Fruit fly (Drosophila melanogaster) whole organism, embryonic: ENCODE measurements around the gene sima.

ENCODE experiments used
- ATbp ChIP-seq: fragments of 200-800 bp; sonication (Bioruptor generic); optimal IDR thresholded peaks from 2 replicates; lab custom pipeline; 2017; ENCODE audit warnings: missing biosample characterization, mild to moderate bottlenecking, missing genetic modification characterization, missing genetic modification reagents
- Aef1 ChIP-seq: fragments of 200-800 bp; sonication (Bioruptor generic); IDR thresholded peaks from 3 replicates; pipeline ENCODE4 v1.3.6; 2022; ENCODE audit warnings: missing biosample characterization, missing genetic modification characterization
- BtbVII ChIP-seq: fragments of 200-800 bp; sonication (Bioruptor generic); optimal IDR thresholded peaks from 3 replicates; lab custom pipeline; 2017; ENCODE audit warnings: missing biosample characterization, mild to moderate bottlenecking, missing genetic modification characterization
- CG10147 ChIP-seq: fragments of 200-800 bp; sonication (Bioruptor generic); optimal IDR thresholded peaks from 2 replicates; lab custom pipeline; 2019; ENCODE audit warnings: missing biosample characterization, mild to moderate bottlenecking, missing genetic modification characterization, moderate library complexity
- CG10366 ChIP-seq: fragments of 200-800 bp; sonication (Bioruptor generic); IDR thresholded peaks from 2 replicates; pipeline ENCODE4 v1.3.6; 2022; ENCODE audit warnings: missing biosample characterization, missing genetic modification characterization
- CG10565 ChIP-seq: fragments of 200-800 bp; sonication (Bioruptor generic); optimal IDR thresholded peaks from 3 replicates; lab custom pipeline; 2016; ENCODE audit warnings: missing biosample characterization, mild to moderate bottlenecking, missing genetic modification characterization
- CG11085 ChIP-seq: fragments of 200-800 bp; sonication (Bioruptor generic); IDR thresholded peaks from 2 replicates; pipeline ENCODE4 v1.3.6; 2022; ENCODE audit warnings: missing biosample characterization, missing genetic modification characterization
- CG1233 ChIP-seq: fragments of 200-800 bp; sonication (Bioruptor generic); optimal IDR thresholded peaks from 4 replicates; lab custom pipeline; 2018; ENCODE audit warnings: missing biosample characterization, mild to moderate bottlenecking, missing genetic modification characterization
- CG12744 ChIP-seq: fragments of 200-800 bp; sonication (Bioruptor generic); optimal IDR thresholded peaks from 2 replicates; lab custom pipeline; 2016; ENCODE audit warnings: missing biosample characterization, missing genetic modification characterization
- CG13296 ChIP-seq: fragments of 200-800 bp; sonication (Bioruptor generic); optimal IDR thresholded peaks from 3 replicates; lab custom pipeline; 2018; ENCODE audit warnings: missing biosample characterization, mild to moderate bottlenecking, missing genetic modification characterization
- CG14014 ChIP-seq: fragments of 200-800 bp; sonication (Bioruptor generic); IDR thresholded peaks from 2 replicates; pipeline ENCODE4 v1.3.6; 2022; ENCODE audit warnings: missing biosample characterization, missing genetic modification characterization
- CG15011 ChIP-seq: fragments of 200-800 bp; sonication (Bioruptor generic); optimal IDR thresholded peaks from 3 replicates; lab custom pipeline; 2018; ENCODE audit warnings: missing biosample characterization, mild to moderate bottlenecking, missing genetic modification characterization
- CG15514 ChIP-seq: fragments of 200-800 bp; sonication (Bioruptor generic); optimal IDR thresholded peaks from 3 replicates; lab custom pipeline; 2017; ENCODE audit warnings: missing biosample characterization, missing genetic modification characterization, mild to moderate bottlenecking, moderate library complexity, missing genetic modification reagents
- CG16779 ChIP-seq: fragments of 200-800 bp; sonication (Bioruptor generic); IDR thresholded peaks from 2 replicates; pipeline ENCODE4 v1.3.6; 2022; ENCODE audit warnings: missing biosample characterization, missing genetic modification characterization
- CG16813 ChIP-seq: fragments of 200-800 bp; sonication (Bioruptor generic); IDR thresholded peaks from 3 replicates; pipeline ENCODE4 v1.3.6; 2022; ENCODE audit warnings: missing biosample characterization, missing genetic modification characterization; ENCODE audit not compliant: partially characterized antibody
- CG17328 ChIP-seq: fragments of 200-800 bp; sonication (Bioruptor generic); IDR thresholded peaks from 2 replicates; pipeline ENCODE4 v1.3.6; 2022; ENCODE audit warnings: missing biosample characterization, missing genetic modification characterization
- CG1832 ChIP-seq: fragments of 200-800 bp; sonication (Bioruptor generic); optimal IDR thresholded peaks from 2 replicates; lab custom pipeline; 2017; ENCODE audit warnings: missing biosample characterization, mild to moderate bottlenecking, missing genetic modification characterization, inconsistent platforms
- CG18476 ChIP-seq: fragments of 200-800 bp; sonication (Bioruptor generic); optimal IDR thresholded peaks from 2 replicates; lab custom pipeline; 2016; ENCODE audit warnings: missing biosample characterization, mild to moderate bottlenecking, missing genetic modification characterization
- CG18599 ChIP-seq: fragments of 200-800 bp; sonication (Bioruptor generic); optimal IDR thresholded peaks from 3 replicates; lab custom pipeline; 2017; ENCODE audit warnings: missing biosample characterization, missing genetic modification characterization, mild to moderate bottlenecking, moderate library complexity, missing genetic modification reagents
- CG2199 ChIP-seq: fragments of 200-800 bp; sonication (Bioruptor generic); IDR thresholded peaks from 3 replicates; pipeline ENCODE4 v1.3.6; 2022; ENCODE audit warnings: missing biosample characterization, missing genetic modification characterization
- CG32532 ChIP-seq: fragments of 200-800 bp; sonication (Bioruptor generic); IDR thresholded peaks from 2 replicates; pipeline ENCODE4 v1.3.6; 2022; ENCODE audit warnings: missing biosample characterization, missing genetic modification characterization
- CG33213 ChIP-seq: fragments of 200-800 bp; sonication (Bioruptor generic); optimal IDR thresholded peaks from 3 replicates; lab custom pipeline; 2016; ENCODE audit warnings: missing biosample characterization, missing genetic modification characterization
- CG4730 ChIP-seq: fragments of 200-800 bp; sonication (Bioruptor generic); IDR thresholded peaks from 2 replicates; pipeline ENCODE4 v1.3.6; 2022; ENCODE audit warnings: missing biosample characterization, missing genetic modification characterization
- CG6813 ChIP-seq: fragments of 200-800 bp; sonication (Bioruptor generic); optimal IDR thresholded peaks from 2 replicates; lab custom pipeline; 2017; ENCODE audit warnings: missing biosample characterization, missing genetic modification characterization, mild to moderate bottlenecking, moderate library complexity, missing genetic modification reagents
- CG7987 ChIP-seq: fragments of 200-800 bp; sonication (Bioruptor generic); optimal IDR thresholded peaks from 2 replicates; lab custom pipeline; 2018; ENCODE audit warnings: missing biosample characterization, mild to moderate bottlenecking, missing genetic modification characterization, moderate library complexity
- CG9437 ChIP-seq: fragments of 200-800 bp; sonication (Bioruptor generic); optimal IDR thresholded peaks from 2 replicates; lab custom pipeline; 2018; ENCODE audit warnings: missing biosample characterization, mild to moderate bottlenecking, missing genetic modification characterization
- Dbx ChIP-seq: fragments of 200-800 bp; sonication (Bioruptor generic); IDR thresholded peaks from 3 replicates; pipeline ENCODE4 v1.3.6; 2022; ENCODE audit warnings: missing biosample characterization, missing genetic modification characterization
- Drgx ChIP-seq: fragments of 200-800 bp; sonication (Bioruptor generic); IDR thresholded peaks from 2 replicates; pipeline ENCODE4 v1.3.6; 2022; ENCODE audit warnings: missing biosample characterization, missing genetic modification characterization
- Ets65A ChIP-seq: fragments of 200-800 bp; sonication (Bioruptor generic); peaks from one replicate; lab custom pipeline; 2016; ENCODE audit warnings: missing biosample characterization, missing genetic modification characterization
- Fer1 ChIP-seq: fragments of 200-800 bp; sonication (Bioruptor generic); optimal IDR thresholded peaks from 2 replicates; lab custom pipeline; 2017; ENCODE audit warnings: missing biosample characterization, mild to moderate bottlenecking, missing genetic modification characterization
- Hand ChIP-seq: fragments of 200-800 bp; sonication (Bioruptor generic); optimal IDR thresholded peaks from 2 replicates; lab custom pipeline; 2017; ENCODE audit warnings: mild to moderate bottlenecking, missing biosample characterization, missing genetic modification reagents, missing genetic modification characterization
- Kr ChIP-seq: fragments of 200-800 bp; sonication (Bioruptor generic); optimal IDR thresholded peaks from 2 replicates; lab custom pipeline; 2017; ENCODE audit warnings: missing biosample characterization, mild to moderate bottlenecking, missing genetic modification characterization
- Meics ChIP-seq: fragments of 200-800 bp; sonication (Bioruptor generic); optimal IDR thresholded peaks from 2 replicates; lab custom pipeline; 2017; ENCODE audit warnings: missing biosample characterization, mild to moderate bottlenecking, missing genetic modification characterization
- Trl ChIP-seq, 3 experiments: fragments of >200 bp in 2 of 3; fragments of 200-800 bp in 1 of 3; sonication (Bioruptor generic) in 1 of 3; optimal IDR thresholded peaks; 2 replicates in 1 of 3; 3 replicates in 2 of 3; lab custom pipeline; 2016 to 2017; ENCODE audit warnings: missing biosample characterization in 1 of 3, missing genetic modification characterization in 1 of 3
- bcd ChIP-seq: fragments of 200-800 bp; sonication (Bioruptor generic); optimal IDR thresholded peaks from 2 replicates; lab custom pipeline; 2017; ENCODE audit warnings: missing biosample characterization, mild to moderate bottlenecking, missing genetic modification characterization
- caup ChIP-seq: fragments of 200-800 bp; sonication (Bioruptor generic); optimal IDR thresholded peaks from 3 replicates; lab custom pipeline; 2017; ENCODE audit warnings: missing biosample characterization, mild to moderate bottlenecking, missing genetic modification characterization, moderate library complexity; ENCODE audit not compliant: severe bottlenecking
- chn ChIP-seq: fragments of 200-800 bp; sonication (Bioruptor generic); optimal IDR thresholded peaks from 2 replicates; lab custom pipeline; 2016; ENCODE audit warnings: missing biosample characterization, missing genetic modification characterization
- corto ChIP-seq: fragments of 200-800 bp; sonication (Bioruptor generic); optimal IDR thresholded peaks from 2 replicates; lab custom pipeline; 2016; ENCODE audit warnings: missing biosample characterization, mild to moderate bottlenecking, missing genetic modification characterization, moderate library complexity
- dan ChIP-seq: fragments of 200-800 bp; sonication (Bioruptor generic); IDR thresholded peaks from 2 replicates; pipeline ENCODE4 v1.3.6; 2022; ENCODE audit warnings: missing biosample characterization, missing genetic modification characterization
- exex ChIP-seq: fragments of 200-800 bp; sonication (Bioruptor generic); optimal IDR thresholded peaks from 4 replicates; lab custom pipeline; 2018; ENCODE audit warnings: missing biosample characterization, mild to moderate bottlenecking, missing genetic modification characterization, moderate library complexity
- fd3F ChIP-seq: fragments of 200-800 bp; sonication (Bioruptor generic); optimal IDR thresholded peaks from 2 replicates; lab custom pipeline; 2018; ENCODE audit warnings: missing biosample characterization, mild to moderate bottlenecking, missing genetic modification characterization, moderate library complexity
- grau ChIP-seq: fragments of 200-800 bp; optimal IDR thresholded peaks from 3 replicates; lab custom pipeline; 2019; ENCODE audit warnings: missing biosample characterization, mild to moderate bottlenecking, missing genetic modification characterization, moderate library complexity
- her ChIP-seq: fragments of 200-800 bp; sonication (Bioruptor generic); optimal IDR thresholded peaks from 2 replicates; lab custom pipeline; 2016; ENCODE audit warnings: missing biosample characterization, missing genetic modification characterization
- pan ChIP-seq, 4 experiments: fragments of >200 bp in 3 of 4; fragments of 200-800 bp in 1 of 4; sonication (Bioruptor generic) in 1 of 4; optimal IDR thresholded peaks in 3 of 4; IDR thresholded peaks in 1 of 4; 2 replicates each; pipeline versions ENCODE4 v1.3.6 to Lab custom; 2017 to 2022; ENCODE audit warnings: missing biosample characterization in 2 of 4, missing genetic modification characterization in 2 of 4, mixed read lengths in 1 of 4
- schlank ChIP-seq: fragments of 200-800 bp; sonication (Bioruptor generic); optimal IDR thresholded peaks from 2 replicates; lab custom pipeline; 2018; ENCODE audit warnings: missing biosample characterization, mild to moderate bottlenecking, missing genetic modification characterization
- tio ChIP-seq: fragments of 200-800 bp; sonication (Bioruptor generic); optimal IDR thresholded peaks from 2 replicates; lab custom pipeline; 2017; ENCODE audit warnings: missing biosample characterization, missing genetic modification characterization, inconsistent platforms
- z ChIP-seq: fragments of 200-800 bp; sonication (Bioruptor generic); IDR thresholded peaks from 3 replicates; pipeline ENCODE4 v1.3.6; 2022; ENCODE audit warnings: missing biosample characterization, missing genetic modification characterization

Gene sima

DNA sequence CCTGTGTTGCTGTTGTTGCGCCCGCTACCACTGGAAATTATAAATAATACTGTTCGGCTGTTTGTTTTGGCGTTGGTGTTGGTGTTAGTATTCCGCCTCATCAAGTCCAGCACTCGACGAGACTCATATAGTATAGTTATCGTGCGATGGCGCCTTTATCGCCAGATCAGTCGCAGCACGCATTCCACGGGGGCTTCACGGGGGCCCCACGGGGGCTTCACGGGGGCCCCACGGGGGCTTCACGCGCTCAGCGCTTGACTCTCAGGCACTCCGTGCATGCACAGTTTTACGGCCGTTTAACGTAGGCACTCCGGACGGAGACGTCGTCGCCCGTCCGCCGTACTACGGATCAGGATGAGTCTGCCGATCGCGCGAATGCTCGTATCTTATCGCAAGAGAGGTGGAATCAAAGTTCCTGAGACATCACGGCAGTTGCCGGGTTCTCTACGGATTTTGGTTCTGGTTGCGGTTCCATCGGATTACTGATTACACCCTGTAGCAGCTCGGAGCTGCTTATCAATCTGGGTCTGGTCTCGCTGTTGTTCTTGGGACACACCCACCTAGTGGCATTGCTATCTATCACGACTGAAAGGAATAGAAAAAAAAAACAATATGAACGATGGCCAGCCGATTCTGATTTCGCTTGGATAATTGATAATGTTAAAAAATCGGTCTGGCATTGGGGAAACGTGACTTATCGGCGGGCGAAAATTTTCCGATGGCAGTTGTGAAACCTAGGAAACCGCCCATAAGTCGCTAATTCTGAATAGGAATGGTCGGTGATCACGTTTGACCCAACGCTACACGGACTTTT, 44.9 kb downstream of the sima start (continued):
- TF ChIP-seq CG4730 (GFP tag; lab: Robert Waterston, UW) (no peak), CG18476 (GFP tag; lab: Kevin White, UChicago) (peak; percentile 93), CG13296 (GFP tag; lab: Kevin White, UChicago) (peak; percentile 24), chn (GFP tag; lab: Kevin White, UChicago) (no peak), BtbVII (peak; percentile 34), CG16779 (GFP tag; lab: Robert Waterston, UW) (0 out of 2 replicates have a peak, but pooled peaks have one; percentile 43), CG2199 (peak; percentile 83; the same call in 2 of the 3 replicates), Kr (GFP tag; lab: Kevin White, UChicago) (no peak), CG16813 (GFP tag; lab: Robert Waterston, UW) (no peak), Hand (GFP tag; lab: Kevin White, UChicago) (peak; percentile 24), CG11085 (no peak), Trl (optimal IDR thresholded peaks at IDR 0.05; lab: Kevin White, UChicago) (no peak), Trl (GFP tag; optimal IDR thresholded peaks at IDR 0.05; lab: Kevin White, UChicago) (no peak), z (GFP tag; lab: Robert Waterston, UW) (0 out of 3 replicates have a peak, but pooled peaks have one; percentile 42), Meics (GFP tag; lab: Kevin White, UChicago) (peak; percentile 33), schlank (peak; percentile 10), Drgx (GFP tag; lab: Robert Waterston, UW) (0 out of 2 replicates have a peak, but pooled peaks have one; percentile 17), Dbx (GFP tag; lab: Robert Waterston, UW) (peak; percentile 18; the same call in 1 of the 3 replicates), Ets65A (GFP tag; lab: Kevin White, UChicago) (no peak), fd3F (GFP tag; lab: Kevin White, UChicago) (no peak), CG18599 (peak; percentile 68), CG32532 (GFP tag; lab: Robert Waterston, UW) (peak; percentile 29; the same call in 1 of the 2 replicates), CG15011 (GFP tag; lab: Kevin White, UChicago) (no peak), CG1233 (GFP tag; lab: Kevin White, UChicago) (peak; percentile 0), CG7987 (GFP tag; lab: Kevin White, UChicago) (peak; percentile 100), corto (GFP tag; lab: Kevin White, UChicago) (no peak), CG14014 (GFP tag; lab: Robert Waterston, UW) (no peak), CG15514 (peak; percentile 33), CG6813 (GFP tag; lab: Kevin White, UChicago) (peak; percentile 18), dan (no peak), ATbp (peak; percentile 6), CG1832 (GFP tag; lab: Kevin White, UChicago) (no peak), caup (GFP tag; lab: Kevin White, UChicago) (peak; percentile 12), Aef1 (GFP tag; lab: Robert Waterston, UW) (no peak), CG10565 (GFP tag; lab: Kevin White, UChicago) (no peak), CG17328 (GFP tag; lab: Robert Waterston, UW) (no peak), pan (optimal IDR thresholded peaks at IDR 0.05; lab: Kevin White, UChicago) (no peak), pan (GFP tag; optimal IDR thresholded peaks at IDR 0.05 in 1 of 2, IDR thresholded peaks at IDR 0.05 in 1 of 2) (peak in 1 of 2 experiments; percentile 22), bcd (GFP tag; lab: Kevin White, UChicago) (no peak), CG9437 (GFP tag; lab: Kevin White, UChicago) (peak; percentile 2), exex (peak; percentile 78), Fer1 (peak; percentile 48), CG10147 (no peak), her (GFP tag; lab: Kevin White, UChicago) (no peak), CG33213 (no peak), CG12744 (GFP tag; lab: Kevin White, UChicago) (no peak), grau (peak; percentile 4), tio (GFP tag; lab: Kevin White, UChicago) (no peak), CG10366 (GFP tag; lab: Robert Waterston, UW) (peak; percentile 71)
